Worm (Caenorhabditis elegans): ENCODE results near the gene twk-36.

DNA sequence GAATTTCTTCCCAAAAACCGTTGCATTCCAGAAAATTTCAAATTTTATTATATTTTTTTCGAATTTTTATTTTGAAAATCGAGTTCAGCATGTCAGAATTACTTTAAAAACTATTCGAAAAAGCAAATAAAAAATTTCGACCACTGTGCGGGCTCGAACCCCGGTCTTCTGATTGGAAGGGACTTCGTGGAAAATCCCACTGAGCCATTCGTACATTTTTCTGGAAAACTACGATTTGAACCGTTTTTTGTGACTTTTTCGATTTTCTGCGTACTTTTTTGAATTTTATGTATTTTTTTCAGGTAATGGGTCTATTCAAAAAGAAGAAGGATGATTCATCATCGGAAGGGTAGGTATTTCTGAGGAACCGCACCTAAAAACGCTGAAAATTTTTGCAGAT, 8.7 kb upstream of the twk-36 start, which contains the start of gene pgp-9:
- TF ChIP-seq sea-2 (GFP tag; optimal IDR thresholded peaks at IDR 0.05) (no peak), nhr-237 (tag; optimal IDR thresholded peaks at IDR 0.05) (no peak), nhr-11 (tag; optimal IDR thresholded peaks at IDR 0.05) (no peak)

All from whole organism, L3 larva.